Worm (Caenorhabditis elegans) whole organism, L4 larva: ENCODE measurements around the gene tbc-3.
A peak's percentile ranks its signal among the peaks of the same experiment; 100 is the strongest.

ENCODE experiments used
- F10B5.3 ChIP-seq: sonication (generic microtip); optimal IDR thresholded peaks from 2 replicates; lab custom pipeline; 2016; ENCODE audit warnings: mild to moderate bottlenecking, missing genetic modification characterization, missing compliant biosample characterization
- F44E2.7 ChIP-seq: fragments of 200-800 bp; sonication (Bioruptor generic); IDR thresholded peaks from 2 replicates; pipeline ENCODE4 v2.1.2; 2022; ENCODE audit warnings: missing genetic modification characterization, missing compliant biosample characterization
- T20F7.1 ChIP-seq: fragments of 200-800 bp; sonication (Bioruptor generic); optimal IDR thresholded peaks from 2 replicates; lab custom pipeline; 2018; ENCODE audit warnings: mild to moderate bottlenecking, missing genetic modification characterization, missing compliant biosample characterization
- ZK337.2 ChIP-seq: fragments of 200-800 bp; sonication (Bioruptor generic); IDR thresholded peaks from 2 replicates; pipeline ENCODE4 v1.3.6; 2022; ENCODE audit warnings: missing genetic modification reagents, missing genetic modification characterization, missing compliant biosample characterization
- aha-1 ChIP-seq: fragments of 150-350 bp; peaks from one replicate; lab custom pipeline; 2014; ENCODE audit warnings: missing biosample characterization, missing genetic modification characterization
- ceh-20 ChIP-seq: fragments of 200-800 bp; sonication (Bioruptor generic); IDR thresholded peaks from 2 replicates; pipeline ENCODE4 v1.3.6; 2022; ENCODE audit warnings: missing genetic modification reagents, missing genetic modification characterization, missing compliant biosample characterization
- ceh-32 ChIP-seq: sonication (generic microtip); optimal IDR thresholded peaks from 2 replicates; lab custom pipeline; 2016; ENCODE audit warnings: mild to moderate bottlenecking, missing genetic modification characterization, missing compliant biosample characterization; ENCODE audit not compliant: poor library complexity
- cey-2 ChIP-seq: sonication (generic microtip); optimal IDR thresholded peaks from 3 replicates; lab custom pipeline; 2017; ENCODE audit warnings: missing genetic modification characterization, mild to moderate bottlenecking, missing compliant biosample characterization, antibody characterized with exemption, borderline replicate concordance; ENCODE audit not compliant: insufficient read depth
- dmd-6 ChIP-seq: fragments of 200-800 bp; sonication (Bioruptor generic); IDR thresholded peaks from 2 replicates; pipeline ENCODE4 v1.3.6; 2022; ENCODE audit warnings: missing genetic modification reagents, missing genetic modification characterization, missing compliant biosample characterization
- dpl-1 ChIP-seq: fragments of 150-350 bp; optimal IDR thresholded peaks from 2 replicates; lab custom pipeline; 2014; ENCODE audit warnings: missing biosample characterization, missing genetic modification reagents, missing genetic modification characterization
- duxl-1 ChIP-seq: sonication (generic microtip); optimal IDR thresholded peaks from 2 replicates; lab custom pipeline; 2016; ENCODE audit warnings: mild to moderate bottlenecking, missing genetic modification characterization, moderate library complexity, missing compliant biosample characterization; ENCODE audit not compliant: poor library complexity
- dve-1 ChIP-seq: sonication (generic microtip); optimal IDR thresholded peaks from 2 replicates; lab custom pipeline; 2017; ENCODE audit warnings: antibody characterized with exemption, mild to moderate bottlenecking, missing genetic modification characterization, missing compliant biosample characterization; ENCODE audit not compliant: insufficient read depth
- egl-43 ChIP-seq: fragments of 200-800 bp; sonication (Bioruptor generic); IDR thresholded peaks from 2 replicates; pipeline ENCODE4 v1.3.6; 2022; ENCODE audit warnings: missing genetic modification reagents, missing genetic modification characterization, missing compliant biosample characterization
- gei-8 ChIP-seq: fragments of 200-800 bp; sonication (Bioruptor generic); optimal IDR thresholded peaks from 2 replicates; lab custom pipeline; 2018; ENCODE audit warnings: mild to moderate bottlenecking, missing genetic modification characterization, missing compliant biosample characterization
- hlh-11 ChIP-seq: fragments of 200-800 bp; sonication (Bioruptor generic); optimal IDR thresholded peaks from 2 replicates; lab custom pipeline; 2018; ENCODE audit warnings: mild to moderate bottlenecking, missing genetic modification characterization, missing compliant biosample characterization
- hlh-30 ChIP-seq: sonication (generic microtip); optimal IDR thresholded peaks from 2 replicates; lab custom pipeline; 2017; ENCODE audit warnings: antibody characterized with exemption, mild to moderate bottlenecking, missing genetic modification characterization, missing compliant biosample characterization; ENCODE audit not compliant: insufficient read depth
- lir-3 ChIP-seq: sonication (generic microtip); optimal IDR thresholded peaks from 2 replicates; lab custom pipeline; 2016; ENCODE audit warnings: mild to moderate bottlenecking, missing genetic modification characterization, missing compliant biosample characterization
- lsy-2 ChIP-seq, 2 experiments: fragments of 150-350 bp in 1 of 2; sonication (generic microtip) in 1 of 2; optimal IDR thresholded peaks; 2 replicates each; lab custom pipeline; 2014 to 2017; ENCODE audit warnings: missing biosample characterization in 2 of 2, missing genetic modification characterization in 2 of 2
- madf-9 ChIP-seq: fragments of 200-800 bp; sonication (Bioruptor generic); conservative IDR thresholded peaks from 2 replicates; pipeline ENCODE4 v1.3.6; 2022; ENCODE audit warnings: missing genetic modification reagents, missing genetic modification characterization, missing compliant biosample characterization
- mdl-1 ChIP-seq, 2 experiments: fragments of 150-350 bp in 1 of 2; sonication (generic microtip) in 1 of 2; optimal IDR thresholded peaks; 2 replicates each; lab custom pipeline; 2014 to 2017; ENCODE audit warnings: missing biosample characterization in 2 of 2, missing genetic modification characterization in 2 of 2
- mdt-29 ChIP-seq: fragments of 200-800 bp; sonication (Bioruptor generic); IDR thresholded peaks from 2 replicates; pipeline ENCODE4 v1.3.6; 2022; ENCODE audit warnings: missing genetic modification reagents, missing genetic modification characterization, missing compliant biosample characterization
- mep-1 ChIP-seq: fragments of 150-350 bp; sonication (generic microtip); optimal IDR thresholded peaks from 3 replicates; lab custom pipeline; 2014; ENCODE audit warnings: missing biosample characterization, missing genetic modification characterization
- mes-2 ChIP-seq: sonication (generic microtip); optimal IDR thresholded peaks from 2 replicates; lab custom pipeline; 2016; ENCODE audit warnings: missing genotype, mild to moderate bottlenecking, missing genetic modification characterization, missing compliant biosample characterization; ENCODE audit not compliant: poor library complexity, severe bottlenecking
- mxl-3 ChIP-seq: fragments of 200-800 bp; sonication (Bioruptor generic); optimal IDR thresholded peaks from 2 replicates; lab custom pipeline; 2018; ENCODE audit warnings: mild to moderate bottlenecking, missing genetic modification characterization, missing compliant biosample characterization
- nhr-10 ChIP-seq: fragments of 150-350 bp; optimal IDR thresholded peaks from 2 replicates; lab custom pipeline; 2014; ENCODE audit warnings: missing biosample characterization, missing genetic modification characterization
- nhr-102 ChIP-seq: sonication (generic microtip); optimal IDR thresholded peaks from 2 replicates; lab custom pipeline; 2016; ENCODE audit warnings: mild to moderate bottlenecking, missing genetic modification characterization, moderate library complexity, missing compliant biosample characterization
- nhr-11 ChIP-seq: fragments of 150-350 bp; optimal IDR thresholded peaks from 2 replicates; lab custom pipeline; 2014; ENCODE audit warnings: missing biosample characterization, missing genetic modification characterization
- nhr-237 ChIP-seq: sonication (generic microtip); optimal IDR thresholded peaks from 2 replicates; lab custom pipeline; 2017; ENCODE audit warnings: missing biosample characterization, missing genetic modification characterization
- nhr-25 ChIP-seq: sonication (generic microtip); optimal IDR thresholded peaks from 2 replicates; lab custom pipeline; 2017; ENCODE audit warnings: missing genetic modification characterization, mild to moderate bottlenecking, missing compliant biosample characterization, antibody characterized with exemption, moderate library complexity, borderline replicate concordance; ENCODE audit not compliant: insufficient read depth
- nhr-28 ChIP-seq: fragments of 150-350 bp; optimal IDR thresholded peaks from 2 replicates; lab custom pipeline; 2014; ENCODE audit warnings: missing biosample characterization, missing genetic modification characterization
- nhr-41 ChIP-seq: fragments of 200-800 bp; sonication (Bioruptor generic); IDR thresholded peaks from 2 replicates; pipeline ENCODE4 v1.3.6; 2022; ENCODE audit warnings: missing genetic modification reagents, missing genetic modification characterization, missing compliant biosample characterization
- nhr-48 ChIP-seq: sonication (generic microtip); optimal IDR thresholded peaks from 2 replicates; lab custom pipeline; 2016; ENCODE audit warnings: mild to moderate bottlenecking, missing genetic modification characterization, missing compliant biosample characterization
- nhr-77 ChIP-seq: fragments of 150-350 bp; optimal IDR thresholded peaks from 2 replicates; lab custom pipeline; 2014; ENCODE audit warnings: missing biosample characterization, missing genetic modification characterization
- php-3 ChIP-seq: fragments of 200-800 bp; sonication (Bioruptor generic); IDR thresholded peaks from 2 replicates; pipeline ENCODE4 v1.3.6; 2022; ENCODE audit warnings: missing genetic modification reagents, missing genetic modification characterization, missing compliant biosample characterization
- rbr-2 ChIP-seq: sonication (generic microtip); optimal IDR thresholded peaks from 2 replicates; lab custom pipeline; 2016; ENCODE audit warnings: missing genotype, missing genetic modification characterization, missing compliant biosample characterization
- tra-1 ChIP-seq: fragments of 200-800 bp; sonication (Bioruptor generic); IDR thresholded peaks from 2 replicates; pipeline ENCODE4 v1.3.6; 2022; ENCODE audit warnings: missing genetic modification reagents, missing genetic modification characterization, missing compliant biosample characterization
- unc-62 ChIP-seq, 3 experiments: fragments of 150-350 bp in 1 of 3; sonication (generic microtip); optimal IDR thresholded peaks in 2 of 3; peaks in 1 of 3; 1 replicate in 1 of 3; 2 replicates in 2 of 3; lab custom pipeline; 2014 to 2017; ENCODE audit warnings: missing biosample characterization in 3 of 3, missing genetic modification characterization in 3 of 3, missing genetic modification reagents in 3 of 3, missing genotype in 1 of 3

The tbc-3 gene

DNA sequence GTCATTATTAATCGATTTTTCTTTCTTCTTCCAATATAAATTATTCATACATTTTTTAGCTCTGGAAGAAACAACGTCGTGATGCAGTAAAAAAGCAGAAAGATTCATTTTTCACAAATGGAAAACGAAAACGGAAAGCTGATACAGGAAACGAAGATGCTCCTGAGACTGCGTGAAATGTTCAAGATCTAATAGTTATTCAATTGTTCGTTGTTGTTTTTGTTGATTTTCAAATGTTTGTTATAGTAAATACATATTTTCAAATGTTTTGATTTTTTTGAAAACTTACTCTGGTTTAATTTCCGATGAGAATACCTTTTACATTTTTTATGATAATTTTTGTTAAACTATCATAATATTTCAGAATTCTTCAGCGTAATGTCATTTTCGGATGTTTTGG is 35.0 kb upstream of the tbc-3 start, which contains the start of gene K07F5.16:
Gene K07F5.16, plus strand, starts transcription at position 301 of the 400 bp plus-strand sequence.
- no peak for TF ChIP-seq egl-43

ce11 chrIV:9864778-9865177 is 34.0 kb upstream of the tbc-3 start, which contains the start of the genes K07F5.15 and K07F5.22:
K07F5.15 (plus strand) TSS chrIV:9865078.
K07F5.22 (plus strand) TSS chrIV:9865078.
- no peak for TF ChIP-seq mdt-29 (GFP tag; lab: Robert Waterston, UW)
- TF ChIP-seq, all 104 proteins: peak for 0

ce11 chrIV:9866865-9867264 is 31.9 kb upstream of the tbc-3 start:
- TF ChIP-seq nhr-28 (tag; lab: Kevin White, UChicago) (peak; percentile 86), F10B5.3 (tag; lab: Kevin White, UChicago) (no peak)

DNA sequence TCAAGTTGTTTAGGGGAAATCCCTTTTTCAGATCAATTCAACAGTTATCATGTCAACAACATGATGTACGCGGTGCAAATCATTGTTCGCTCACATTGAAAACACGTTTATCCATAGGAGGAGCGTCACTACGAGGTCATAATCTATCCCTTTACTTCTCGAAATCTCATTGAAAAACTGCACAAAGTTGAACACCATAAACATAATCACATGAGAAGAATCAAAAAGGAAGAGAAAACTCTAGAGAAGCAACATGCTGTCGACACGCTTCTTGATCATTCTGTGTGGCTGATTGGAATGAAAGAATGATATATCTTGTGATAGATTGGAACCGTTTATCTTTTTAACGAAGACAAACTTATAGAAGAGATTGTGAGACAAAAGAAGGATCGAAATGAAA is 30.9 kb upstream of the tbc-3 start:
- no peak for TF ChIP-seq ceh-32
- TF ChIP-seq duxl-1 (tag; lab: Kevin White, UChicago): peak; percentile 9
- TF ChIP-seq hlh-30: peak; percentile 93
- peak; percentile 6 for TF ChIP-seq dve-1
- TF ChIP-seq ceh-20 (GFP tag; lab: Robert Waterston, UW): peak; percentile 58; the same call in 1 of the 2 replicates
- TF ChIP-seq T20F7.1 (GFP tag; lab: Kevin White, UChicago): peak; percentile 29
- no peak for TF ChIP-seq F10B5.3 (tag; lab: Kevin White, UChicago)
- no peak for TF ChIP-seq lir-3 (tag; lab: Kevin White, UChicago)
- peak; percentile 98 for TF ChIP-seq nhr-48
- TF ChIP-seq nhr-102 (tag; lab: Kevin White, UChicago): peak; percentile 52
- TF ChIP-seq madf-9 (GFP tag; lab: Robert Waterston, UW): no peak
- peak; percentile 58 for TF ChIP-seq nhr-11 (tag; lab: Kevin White, UChicago)
- peak; percentile 75 for TF ChIP-seq gei-8 (GFP tag; lab: Kevin White, UChicago)
- no peak for TF ChIP-seq nhr-41 (GFP tag; lab: Robert Waterston, UW)
- TF ChIP-seq nhr-28 (tag; lab: Kevin White, UChicago): peak; percentile 92
- peak; percentile 14 for TF ChIP-seq nhr-10 (tag; lab: Kevin White, UChicago)
- peak; percentile 90 for TF ChIP-seq hlh-11 (tag; lab: Kevin White, UChicago)
- peak in 1 of 2 experiments; percentile 72 for TF ChIP-seq mdl-1 (tag; optimal IDR thresholded peaks at IDR 0.05; lab: Kevin White, UChicago)
- TF ChIP-seq mes-2: peak; percentile 41
- TF ChIP-seq php-3 (GFP tag; lab: Robert Waterston, UW): no peak
- peak; percentile 49 for TF ChIP-seq nhr-25
- TF ChIP-seq nhr-77 (tag; lab: Kevin White, UChicago): peak; percentile 12
- TF ChIP-seq tra-1 (GFP tag; lab: Robert Waterston, UW): peak; percentile 24; the same call in 1 of the 2 replicates
- no peak for TF ChIP-seq nhr-237 (tag; lab: Kevin White, UChicago)
- peak; percentile 49 for TF ChIP-seq dpl-1 (GFP tag; lab: Kevin White, UChicago)
- TF ChIP-seq mdt-29 (GFP tag; lab: Robert Waterston, UW): peak; percentile 90
- TF ChIP-seq rbr-2 (tag; lab: Kevin White, UChicago): no peak
- peak; percentile 92 for TF ChIP-seq aha-1 (tag; lab: Kevin White, UChicago)
- peak; percentile 86 for TF ChIP-seq mxl-3 (GFP tag; lab: Kevin White, UChicago)
- peak; percentile 94 for TF ChIP-seq cey-2
- TF ChIP-seq F44E2.7 (GFP tag; lab: Robert Waterston, UW): no peak
- peak; percentile 79 for TF ChIP-seq dmd-6 (GFP tag; lab: Robert Waterston, UW)
- TF ChIP-seq mep-1 (tag; lab: Kevin White, UChicago): peak; percentile 59
- peak; percentile 5 to 79 for TF ChIP-seq lsy-2 (tag; optimal IDR thresholded peaks at IDR 0.05; lab: Kevin White, UChicago)
- TF ChIP-seq ZK337.2 (GFP tag; lab: Robert Waterston, UW): no peak
- peak in 1 of 2 experiments; percentile 98 for TF ChIP-seq unc-62 (GFP tag; optimal IDR thresholded peaks at IDR 0.05 in 1 of 2; lab: Kevin White, UChicago)
- TF ChIP-seq unc-62 (tag; optimal IDR thresholded peaks at IDR 0.05; lab: Kevin White, UChicago): no peak
